Worm (Caenorhabditis elegans) whole organism, young adult: ENCODE measurements around the gene srab-22.

Source experiments
- C06A6.2 ChIP-seq: fragments of 200-800 bp; sonication (Bioruptor generic); conservative IDR thresholded peaks from 2 replicates; pipeline ENCODE4 v1.3.6; 2022; ENCODE audit warnings: missing genetic modification characterization, missing compliant biosample characterization
- C17E4.6 ChIP-seq: fragments of 200-800 bp; sonication (Bioruptor generic); IDR thresholded peaks from 2 replicates; pipeline ENCODE4 v1.3.6; 2022; ENCODE audit warnings: missing genetic modification reagents, missing genetic modification characterization, missing compliant biosample characterization
- K11D2.4 ChIP-seq: fragments of 200-800 bp; sonication (Bioruptor generic); IDR thresholded peaks from 2 replicates; pipeline ENCODE4 v1.3.6; 2022; ENCODE audit warnings: missing genetic modification reagents, missing genetic modification characterization, missing compliant biosample characterization
- Y53F4B.3 ChIP-seq: fragments of 200-800 bp; sonication (Bioruptor generic); IDR thresholded peaks from 2 replicates; pipeline ENCODE4 v1.3.6; 2022; ENCODE audit warnings: missing genetic modification reagents, missing genetic modification characterization, missing compliant biosample characterization
- Y56A3A.18 ChIP-seq: fragments of 200-800 bp; sonication (Bioruptor generic); IDR thresholded peaks from 2 replicates; pipeline ENCODE4 v1.3.6; 2022; ENCODE audit warnings: missing genetic modification reagents, missing genetic modification characterization, missing compliant biosample characterization
- ZK185.1 ChIP-seq: sonication (generic microtip); optimal IDR thresholded peaks from 2 replicates; lab custom pipeline; 2016; ENCODE audit warnings: mild to moderate bottlenecking, missing genetic modification characterization, missing compliant biosample characterization; ENCODE audit not compliant: poor library complexity, severe bottlenecking
- aptf-3 ChIP-seq: fragments of 200-800 bp; sonication (Bioruptor generic); IDR thresholded peaks from 2 replicates; pipeline ENCODE4 v1.3.6; 2022; ENCODE audit warnings: missing genetic modification characterization, missing compliant biosample characterization
- atf-7 ChIP-seq: sonication (generic microtip); optimal IDR thresholded peaks from 2 replicates; lab custom pipeline; 2017; ENCODE audit warnings: mild to moderate bottlenecking, missing genetic modification characterization, missing compliant biosample characterization
- athp-1 ChIP-seq: sonication (generic microtip); optimal IDR thresholded peaks from 2 replicates; lab custom pipeline; 2017; ENCODE audit warnings: mild to moderate bottlenecking, missing genetic modification characterization, missing compliant biosample characterization
- attf-5 ChIP-seq: fragments of 200-800 bp; sonication (Bioruptor generic); optimal IDR thresholded peaks from 2 replicates; lab custom pipeline; 2018; ENCODE audit warnings: mild to moderate bottlenecking, missing genetic modification characterization, missing compliant biosample characterization
- bed-2 ChIP-seq: fragments of 200-800 bp; sonication (Bioruptor generic); IDR thresholded peaks from 2 replicates; pipeline ENCODE4 v1.3.6; 2022; ENCODE audit warnings: missing genetic modification reagents, missing genetic modification characterization, missing compliant biosample characterization
- ceh-100 ChIP-seq: fragments of 200-800 bp; sonication (Bioruptor generic); IDR thresholded peaks from 2 replicates; pipeline ENCODE4 v1.3.6; 2022; ENCODE audit warnings: missing genetic modification reagents, missing genetic modification characterization, missing compliant biosample characterization
- ceh-27 ChIP-seq: fragments of 200-800 bp; sonication (Bioruptor generic); optimal IDR thresholded peaks from 2 replicates; lab custom pipeline; 2018; ENCODE audit warnings: mild to moderate bottlenecking, missing genetic modification characterization, moderate library complexity, missing compliant biosample characterization
- dox-1 ChIP-seq: fragments of 200-800 bp; sonication (Bioruptor generic); IDR thresholded peaks from 2 replicates; pipeline ENCODE4 v1.3.6; 2022; ENCODE audit warnings: missing genetic modification reagents, missing genetic modification characterization, missing compliant biosample characterization
- dpl-1 ChIP-seq: fragments of 150-350 bp; optimal IDR thresholded peaks from 2 replicates; lab custom pipeline; 2014; ENCODE audit warnings: missing biosample characterization, missing genetic modification reagents, missing genetic modification characterization
- ekl-4 ChIP-seq: fragments of 200-800 bp; sonication (Bioruptor generic); IDR thresholded peaks from 2 replicates; pipeline ENCODE4 v1.3.6; 2022; ENCODE audit warnings: missing genetic modification reagents, missing genetic modification characterization, missing compliant biosample characterization
- hmg-1.2 ChIP-seq: fragments of 200-800 bp; sonication (Bioruptor generic); IDR thresholded peaks from 2 replicates; pipeline ENCODE4 v1.3.6; 2022; ENCODE audit warnings: missing genetic modification reagents, missing genetic modification characterization, missing compliant biosample characterization
- hmg-20 ChIP-seq: fragments of 200-800 bp; sonication (Bioruptor generic); IDR thresholded peaks from 2 replicates; pipeline ENCODE4 v1.3.6; 2022; ENCODE audit warnings: missing genetic modification reagents, missing genetic modification characterization, missing compliant biosample characterization
- hrde-1 ChIP-seq: sonication (generic microtip); optimal IDR thresholded peaks from 2 replicates; lab custom pipeline; 2016; ENCODE audit warnings: missing genetic modification characterization, mild to moderate bottlenecking, missing compliant biosample characterization, moderate library complexity, missing genotype, missing genetic modification reagents, borderline replicate concordance
- lag-1 ChIP-seq: fragments of 200-800 bp; sonication (Bioruptor generic); IDR thresholded peaks from 2 replicates; pipeline ENCODE4 v1.3.6; 2022; ENCODE audit warnings: missing genetic modification reagents, missing genetic modification characterization, missing compliant biosample characterization
- lin-35 ChIP-seq, 3 experiments: fragments of 150-350 bp in 2 of 3; sonication (generic microtip) in 1 of 3; optimal IDR thresholded peaks; 2 replicates each; lab custom pipeline; 2014 to 2018; ENCODE audit warnings: missing biosample characterization in 3 of 3, missing genetic modification characterization in 3 of 3, missing genetic modification reagents in 3 of 3
- lin-40 ChIP-seq: sonication (generic microtip); optimal IDR thresholded peaks from 2 replicates; lab custom pipeline; 2016; ENCODE audit warnings: missing genetic modification characterization, mild to moderate bottlenecking, missing compliant biosample characterization, missing genotype, missing genetic modification reagents
- lin-54 ChIP-seq: fragments of 200-800 bp; sonication (Bioruptor generic); optimal IDR thresholded peaks from 2 replicates; lab custom pipeline; 2018; ENCODE audit warnings: mild to moderate bottlenecking, missing genetic modification characterization, missing compliant biosample characterization
- madf-10 ChIP-seq: sonication (generic microtip); optimal IDR thresholded peaks from 2 replicates; lab custom pipeline; 2016; ENCODE audit warnings: mild to moderate bottlenecking, missing genetic modification characterization, missing compliant biosample characterization
- mcd-1 ChIP-seq: fragments of 200-800 bp; sonication (Bioruptor generic); IDR thresholded peaks from 2 replicates; pipeline ENCODE4 v1.3.6; 2022; ENCODE audit warnings: missing genetic modification reagents, missing genetic modification characterization, missing compliant biosample characterization
- mel-28 ChIP-seq: sonication (generic microtip); optimal IDR thresholded peaks from 2 replicates; lab custom pipeline; 2016; ENCODE audit warnings: borderline replicate concordance, mild to moderate bottlenecking, missing genetic modification characterization, missing compliant biosample characterization
- nfya-1 ChIP-seq: sonication (generic microtip); optimal IDR thresholded peaks from 2 replicates; lab custom pipeline; 2017; ENCODE audit warnings: antibody characterized with exemption, missing compliant biosample characterization, missing genetic modification characterization, borderline replicate concordance; ENCODE audit not compliant: insufficient read depth
- nhr-80 ChIP-seq: sonication (generic microtip); optimal IDR thresholded peaks from 2 replicates; lab custom pipeline; 2016; ENCODE audit warnings: missing genetic modification characterization, missing compliant biosample characterization
- nhr-90 ChIP-seq: sonication (generic microtip); optimal IDR thresholded peaks from 2 replicates; lab custom pipeline; 2016; ENCODE audit warnings: missing genotype, mild to moderate bottlenecking, missing genetic modification characterization, missing compliant biosample characterization
- rec-8 ChIP-seq, 2 experiments: sonication (generic microtip); optimal IDR thresholded peaks; 2 replicates each; lab custom pipeline; 2016; ENCODE audit warnings: mild to moderate bottlenecking in 2 of 2, missing genetic modification characterization in 2 of 2, missing genetic modification reagents in 2 of 2, missing genotype in 2 of 2, missing biosample characterization in 1 of 2, missing compliant biosample characterization in 1 of 2, moderate library complexity in 1 of 2
- repo-1 ChIP-seq: sonication (generic microtip); optimal IDR thresholded peaks from 2 replicates; lab custom pipeline; 2017; ENCODE audit warnings: mild to moderate bottlenecking, missing genetic modification characterization, missing compliant biosample characterization
- rpc-1 ChIP-seq, 2 experiments: fragments of 150-350 bp in 1 of 2; sonication (generic microtip) in 1 of 2; optimal IDR thresholded peaks; 2 replicates each; lab custom pipeline; 2014 to 2018; ENCODE audit warnings: missing biosample characterization in 1 of 2, missing genetic modification characterization in 1 of 2, missing genetic modification reagents in 1 of 2, missing genotype in 1 of 2
- sdz-38 ChIP-seq: sonication (generic microtip); optimal IDR thresholded peaks from 2 replicates; lab custom pipeline; 2016; ENCODE audit warnings: missing genotype, missing genetic modification characterization, missing compliant biosample characterization
- snpc-4 ChIP-seq, 5 experiments: fragments of 150-350 bp in 1 of 5; sonication (generic microtip) in 4 of 5; optimal IDR thresholded peaks; 2 replicates each; lab custom pipeline; 2014 to 2018; ENCODE audit warnings: missing genetic modification characterization in 5 of 5, missing biosample characterization in 3 of 5, antibody characterized with exemption in 2 of 5, mild to moderate bottlenecking in 2 of 5, missing compliant biosample characterization in 2 of 5, missing genotype in 2 of 5, moderate library complexity in 2 of 5, missing genetic modification reagents in 1 of 5
- somi-1 ChIP-seq: fragments of 200-800 bp; sonication (Bioruptor generic); optimal IDR thresholded peaks from 2 replicates; lab custom pipeline; 2018; ENCODE audit warnings: mild to moderate bottlenecking, missing genetic modification characterization, missing compliant biosample characterization
- sptf-2 ChIP-seq: fragments of 200-800 bp; sonication (Bioruptor generic); optimal IDR thresholded peaks from 2 replicates; lab custom pipeline; 2018; ENCODE audit warnings: mild to moderate bottlenecking, missing genetic modification characterization, missing compliant biosample characterization
- zfh-2 ChIP-seq: fragments of 200-800 bp; sonication (Bioruptor generic); conservative IDR thresholded peaks from 2 replicates; pipeline ENCODE4 v1.3.6; 2022; ENCODE audit warnings: missing genetic modification reagents, missing genetic modification characterization, missing compliant biosample characterization
- zim-3 ChIP-seq: sonication (generic microtip); optimal IDR thresholded peaks from 2 replicates; lab custom pipeline; 2017; ENCODE audit warnings: mild to moderate bottlenecking, missing genetic modification characterization, moderate library complexity, missing compliant biosample characterization
- ztf-22 ChIP-seq: fragments of 200-800 bp; sonication (Bioruptor generic); optimal IDR thresholded peaks from 2 replicates; lab custom pipeline; 2018; ENCODE audit warnings: mild to moderate bottlenecking, missing genetic modification characterization, moderate library complexity, missing compliant biosample characterization
- ztf-6 ChIP-seq: fragments of 200-800 bp; sonication (Bioruptor generic); IDR thresholded peaks from 2 replicates; pipeline ENCODE4 v1.3.6; 2022; ENCODE audit warnings: missing genetic modification reagents, missing genetic modification characterization, missing compliant biosample characterization

The srab-22 gene

DNA sequence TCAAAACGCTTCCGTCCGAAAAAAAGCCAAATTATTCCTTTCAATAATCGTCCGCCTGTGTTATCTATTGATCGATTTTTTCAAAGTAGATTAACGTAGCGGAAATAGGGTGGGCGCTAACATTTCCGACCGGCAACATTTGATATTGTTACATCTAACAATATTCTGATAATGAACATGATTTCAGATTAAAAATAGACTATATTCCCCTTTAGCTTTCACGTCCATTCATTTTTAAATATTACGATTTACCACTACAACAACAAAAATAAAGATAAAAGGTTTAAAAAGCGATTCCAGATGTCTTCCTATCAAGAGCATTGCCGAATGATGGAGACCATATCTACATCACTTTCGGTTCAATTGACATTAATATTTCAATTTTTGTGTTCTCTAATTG is at the start of gene srab-22:
Gene srab-22, plus strand, starts transcription at position 301 of the 400 bp plus-strand sequence.
- TF ChIP-seq rec-8 (tag; optimal IDR thresholded peaks at IDR 0.05; lab: Kevin White, UChicago) (no peak), nhr-90 (tag; lab: Kevin White, UChicago) (no peak), Y53F4B.3 (GFP tag; lab: Robert Waterston, UW) (no peak), bed-2 (GFP tag; lab: Robert Waterston, UW) (no peak), sdz-38 (tag; lab: Kevin White, UChicago) (no peak), somi-1 (no peak), dpl-1 (GFP tag; lab: Kevin White, UChicago) (no peak), Y56A3A.18 (GFP tag; lab: Robert Waterston, UW) (no peak), ztf-22 (GFP tag; lab: Kevin White, UChicago) (no peak), hrde-1 (tag; lab: Kevin White, UChicago) (no peak)

- TF ChIP-seq ekl-4 (GFP tag; lab: Robert Waterston, UW) (no peak), nfya-1 (tag; lab: Kevin White, UChicago) (no peak), hmg-1.2 (GFP tag; lab: Robert Waterston, UW) (no peak), lag-1 (GFP tag; lab: Robert Waterston, UW) (no peak), sptf-2 (GFP tag; lab: Kevin White, UChicago) (no peak), hmg-20 (no peak), lin-40 (tag; lab: Kevin White, UChicago) (no peak), C17E4.6 (GFP tag; lab: Robert Waterston, UW) (no peak), ceh-27 (GFP tag; lab: Kevin White, UChicago) (no peak), ztf-6 (GFP tag; lab: Robert Waterston, UW) (no peak), atf-7 (no peak), aptf-3 (GFP tag; lab: Robert Waterston, UW) (no peak), ztf-22 (GFP tag; lab: Kevin White, UChicago) (no peak)
These were observed 49.2 kb upstream of the srab-22 start, which contains the start of gene srbc-2 for ce11 chrV:3376973-3377372. srbc-2 (minus strand) TSS chrV:3377073.

ce11 chrV:3388299-3388698 is 37.9 kb upstream of the srab-22 start:
- TF ChIP-seq nhr-80 (tag; lab: Kevin White, UChicago) = peak; percentile 83
- TF ChIP-seq zfh-2 (GFP tag; lab: Robert Waterston, UW) = peak; percentile 42; the same call in 1 of the 2 replicates
- TF ChIP-seq rpc-1 (optimal IDR thresholded peaks at IDR 0.05; lab: Kevin White, UChicago) = no peak
- TF ChIP-seq rpc-1 (tag; optimal IDR thresholded peaks at IDR 0.05; lab: Kevin White, UChicago) = no peak
- TF ChIP-seq hmg-1.2 (GFP tag; lab: Robert Waterston, UW) = peak; percentile 60
- TF ChIP-seq rec-8 (tag; optimal IDR thresholded peaks at IDR 0.05; lab: Kevin White, UChicago) = no peak
- peak; percentile 60 for TF ChIP-seq dox-1
- TF ChIP-seq attf-5 (GFP tag; lab: Kevin White, UChicago) = peak; percentile 37
- 0 out of 2 replicates have a peak, but pooled peaks have one; percentile 12 for TF ChIP-seq Y56A3A.18 (GFP tag; lab: Robert Waterston, UW)
- no peak for TF ChIP-seq lin-35 (GFP tag; optimal IDR thresholded peaks at IDR 0.05; lab: Kevin White, UChicago)
- TF ChIP-seq snpc-4 (GFP tag; optimal IDR thresholded peaks at IDR 0.05; lab: Kevin White, UChicago) = no peak
- peak in 1 of 4 experiments; percentile 19 for TF ChIP-seq snpc-4 (tag; optimal IDR thresholded peaks at IDR 0.05; lab: Kevin White, UChicago)

ce11 chrV:3391005-3391404 is 35.2 kb upstream of the srab-22 start:
- TF ChIP-seq ZK185.1 (tag; lab: Kevin White, UChicago) = no peak
- peak; percentile 44; the same call in 1 of the 2 replicates for TF ChIP-seq C06A6.2
- no peak for TF ChIP-seq repo-1 (tag; lab: Kevin White, UChicago)
- no peak for TF ChIP-seq Y53F4B.3 (GFP tag; lab: Robert Waterston, UW)
- no peak for TF ChIP-seq athp-1 (tag; lab: Kevin White, UChicago)
- TF ChIP-seq somi-1 = peak; percentile 78
- no peak for TF ChIP-seq madf-10
- TF ChIP-seq lag-1 (GFP tag; lab: Robert Waterston, UW) = no peak
- no peak for TF ChIP-seq ceh-100 (GFP tag; lab: Robert Waterston, UW)
- TF ChIP-seq ceh-27 (GFP tag; lab: Kevin White, UChicago) = peak; percentile 27
- TF ChIP-seq lin-40 (tag; lab: Kevin White, UChicago) = no peak
- no peak for TF ChIP-seq lin-54 (GFP tag; lab: Kevin White, UChicago)
- TF ChIP-seq nhr-80 (tag; lab: Kevin White, UChicago) = peak; percentile 75
- no peak for TF ChIP-seq nhr-90 (tag; lab: Kevin White, UChicago)
- TF ChIP-seq mcd-1 = peak; percentile 37; the same call in 1 of the 2 replicates
- peak in 1 of 3 experiments; percentile 72 for TF ChIP-seq lin-35 (GFP tag; optimal IDR thresholded peaks at IDR 0.05; lab: Kevin White, UChicago)
- peak; percentile 16 for TF ChIP-seq atf-7
- no peak for TF ChIP-seq zim-3 (tag; lab: Kevin White, UChicago)
- TF ChIP-seq mel-28 (tag; lab: Kevin White, UChicago) = no peak
- TF ChIP-seq K11D2.4 = 0 out of 2 replicates have a peak, but pooled peaks have one; percentile 66
